Worm (Caenorhabditis elegans) whole organism, late embryonic: ENCODE data around the gene srh-142.

Experiments
- fkh-10 ChIP-seq: fragments of 150-350 bp; optimal IDR thresholded peaks from 2 replicates; lab custom pipeline; 2014; ENCODE audit warnings: missing biosample characterization, missing genetic modification reagents, missing genetic modification characterization
- fkh-6 ChIP-seq: sonication (generic microtip); optimal IDR thresholded peaks from 2 replicates; lab custom pipeline; 2016; ENCODE audit warnings: missing genetic modification characterization, missing compliant biosample characterization
- lin-11 ChIP-seq: fragments of 200-800 bp; sonication (Bioruptor generic); optimal IDR thresholded peaks from 2 replicates; lab custom pipeline; 2018; ENCODE audit warnings: mild to moderate bottlenecking, missing genetic modification characterization, missing compliant biosample characterization
- nfya-1 ChIP-seq: sonication (generic microtip); optimal IDR thresholded peaks from 2 replicates; lab custom pipeline; 2017; ENCODE audit warnings: missing genetic modification characterization, mild to moderate bottlenecking, missing compliant biosample characterization, antibody characterized with exemption, moderate library complexity
- nhr-232 ChIP-seq: sonication (generic microtip); optimal IDR thresholded peaks from 2 replicates; lab custom pipeline; 2016; ENCODE audit warnings: missing genetic modification characterization, missing compliant biosample characterization
- pros-1 ChIP-seq: fragments of 150-350 bp; optimal IDR thresholded peaks from 2 replicates; lab custom pipeline; 2014; ENCODE audit warnings: missing biosample characterization, missing genetic modification reagents, missing genetic modification characterization
- sdc-2 ChIP-seq: sonication (generic microtip); optimal IDR thresholded peaks from 2 replicates; lab custom pipeline; 2016; ENCODE audit warnings: missing genotype, missing genetic modification characterization, missing compliant biosample characterization
- sox-2 ChIP-seq: fragments of 200-800 bp; sonication (Bioruptor generic); IDR thresholded peaks from 2 replicates; pipeline ENCODE4 v1.3.6; 2022; ENCODE audit warnings: missing genetic modification reagents, missing genetic modification characterization, missing compliant biosample characterization
- tbx-7 ChIP-seq: sonication (generic microtip); optimal IDR thresholded peaks from 2 replicates; lab custom pipeline; 2016; ENCODE audit warnings: missing genotype, missing genetic modification characterization, missing compliant biosample characterization

DNA sequence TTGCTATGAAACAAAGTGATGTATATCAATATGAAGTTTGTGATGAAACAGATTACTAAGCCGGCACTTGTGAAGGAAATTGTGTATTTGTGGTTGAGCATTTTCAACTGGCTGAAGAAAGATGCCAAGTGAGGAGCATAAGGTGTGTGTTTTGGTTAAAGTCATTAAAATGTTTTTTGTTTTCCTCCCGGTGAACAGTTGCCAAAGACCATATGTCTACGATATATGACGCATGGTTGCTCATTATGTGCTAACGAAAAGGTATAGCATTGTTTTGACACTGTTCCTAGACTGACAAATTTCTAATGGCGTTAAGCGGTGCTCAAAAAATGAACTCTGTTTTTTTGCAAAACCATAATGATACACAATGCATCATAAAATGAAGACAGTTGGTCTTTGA, 43.8 kb downstream of the srh-142 start, which contains the start of gene str-55:
- no peak for TF ChIP-seq pros-1 (tag; lab: Kevin White, UChicago)
- no peak for TF ChIP-seq nhr-232 (tag; lab: Kevin White, UChicago)
- TF ChIP-seq nfya-1 (tag; lab: Kevin White, UChicago) = no peak
- no peak for TF ChIP-seq lin-11 (tag; lab: Kevin White, UChicago)
- TF ChIP-seq fkh-6 (tag; lab: Kevin White, UChicago) = no peak
- no peak for TF ChIP-seq fkh-10
- TF ChIP-seq sox-2 (GFP tag; lab: Robert Waterston, UW) = no peak
- TF ChIP-seq tbx-7 = no peak
- TF ChIP-seq sdc-2 (tag; lab: Kevin White, UChicago) = no peak
